Worm (Caenorhabditis elegans) whole organism, L4 larva: ENCODE data around the gene ZK632.11.
A peak's percentile ranks its signal among the peaks of the same experiment; 100 is the strongest.

Experiments used
- F49E8.2 ChIP-seq: sonication (generic microtip); optimal IDR thresholded peaks from 2 replicates; lab custom pipeline; 2016; ENCODE audit warnings: missing compliant biosample characterization, mild to moderate bottlenecking, missing genetic modification characterization, borderline replicate concordance
- T20F7.1 ChIP-seq: fragments of 200-800 bp; sonication (Bioruptor generic); optimal IDR thresholded peaks from 2 replicates; lab custom pipeline; 2018; ENCODE audit warnings: mild to moderate bottlenecking, missing genetic modification characterization, missing compliant biosample characterization
- Y105C5A.15 ChIP-seq: fragments of 200-800 bp; sonication (Bioruptor generic); IDR thresholded peaks from 2 replicates; pipeline ENCODE4 v1.3.6; 2022; ENCODE audit warnings: missing genetic modification characterization, missing compliant biosample characterization
- ZK546.5 ChIP-seq, 2 experiments: sonication (generic microtip); optimal IDR thresholded peaks; 2 replicates each; lab custom pipeline; 2017; ENCODE audit warnings: missing biosample characterization in 2 of 2, missing genetic modification characterization in 2 of 2
- ama-1 ChIP-seq: fragments of 150-350 bp; optimal IDR thresholded peaks from 2 replicates; lab custom pipeline; 2014; ENCODE audit warnings: inconsistent platforms, mixed read lengths
- arid-1 ChIP-seq: fragments of 200-800 bp; sonication (Bioruptor generic); conservative IDR thresholded peaks from 2 replicates; pipeline ENCODE4 v1.3.6; 2022; ENCODE audit warnings: missing genetic modification reagents, missing genetic modification characterization, missing compliant biosample characterization
- ceh-28 ChIP-seq: fragments of 150-350 bp; optimal IDR thresholded peaks from 2 replicates; lab custom pipeline; 2014; ENCODE audit warnings: missing biosample characterization, missing genetic modification reagents, missing genetic modification characterization
- ceh-82 ChIP-seq: sonication (generic microtip); optimal IDR thresholded peaks from 2 replicates; lab custom pipeline; 2017; ENCODE audit warnings: missing biosample characterization, missing genetic modification characterization
- ces-1 ChIP-seq: fragments of 150-350 bp; sonication (generic microtip); optimal IDR thresholded peaks from 4 replicates; lab custom pipeline; 2014; ENCODE audit warnings: missing biosample characterization, missing genetic modification reagents, missing genetic modification characterization
- daf-16 ChIP-seq, 3 experiments: sonication (generic microtip); optimal IDR thresholded peaks; 2 replicates each; lab custom pipeline; 2016 to 2017; ENCODE audit warnings: missing genetic modification characterization in 3 of 3, missing genetic modification reagents in 3 of 3, mild to moderate bottlenecking in 2 of 3, missing compliant biosample characterization in 2 of 3, missing biosample characterization in 1 of 3, moderate library complexity in 1 of 3
- daf-19 ChIP-seq: fragments of 200-800 bp; sonication (Bioruptor generic); conservative IDR thresholded peaks from 2 replicates; pipeline ENCODE4 v1.3.6; 2022; ENCODE audit warnings: missing genetic modification characterization, missing compliant biosample characterization
- daf-8 ChIP-seq: fragments of 200-800 bp; sonication (Bioruptor generic); IDR thresholded peaks from 2 replicates; pipeline ENCODE4 v1.3.6; 2022; ENCODE audit warnings: missing genetic modification characterization, missing compliant biosample characterization
- dmd-6 ChIP-seq: fragments of 200-800 bp; sonication (Bioruptor generic); IDR thresholded peaks from 2 replicates; pipeline ENCODE4 v1.3.6; 2022; ENCODE audit warnings: missing genetic modification reagents, missing genetic modification characterization, missing compliant biosample characterization
- dmd-8 ChIP-seq: fragments of 200-800 bp; sonication (Bioruptor generic); IDR thresholded peaks from 2 replicates; pipeline ENCODE4 v1.3.6; 2022; ENCODE audit warnings: missing genetic modification characterization, missing compliant biosample characterization
- dpl-1 ChIP-seq: fragments of 150-350 bp; optimal IDR thresholded peaks from 2 replicates; lab custom pipeline; 2014; ENCODE audit warnings: missing biosample characterization, missing genetic modification reagents, missing genetic modification characterization
- duxl-1 ChIP-seq: sonication (generic microtip); optimal IDR thresholded peaks from 2 replicates; lab custom pipeline; 2016; ENCODE audit warnings: mild to moderate bottlenecking, missing genetic modification characterization, moderate library complexity, missing compliant biosample characterization; ENCODE audit not compliant: poor library complexity
- egl-27 ChIP-seq: sonication (generic microtip); optimal IDR thresholded peaks from 3 replicates; lab custom pipeline; 2017; ENCODE audit warnings: missing biosample characterization, missing genetic modification reagents, missing genetic modification characterization
- gei-8 ChIP-seq: fragments of 200-800 bp; sonication (Bioruptor generic); optimal IDR thresholded peaks from 2 replicates; lab custom pipeline; 2018; ENCODE audit warnings: mild to moderate bottlenecking, missing genetic modification characterization, missing compliant biosample characterization
- hif-1 ChIP-seq, 2 experiments: sonication (generic microtip); optimal IDR thresholded peaks; 2 replicates each; lab custom pipeline; 2016 to 2017; ENCODE audit warnings: missing compliant biosample characterization in 2 of 2, missing genetic modification characterization in 2 of 2, missing genetic modification reagents in 2 of 2, missing genotype in 2 of 2, mild to moderate bottlenecking in 1 of 2
- hlh-30 ChIP-seq: sonication (generic microtip); optimal IDR thresholded peaks from 2 replicates; lab custom pipeline; 2017; ENCODE audit warnings: antibody characterized with exemption, mild to moderate bottlenecking, missing genetic modification characterization, missing compliant biosample characterization; ENCODE audit not compliant: insufficient read depth
- hmg-1.1 ChIP-seq: fragments of 200-800 bp; sonication (Bioruptor generic); IDR thresholded peaks from 2 replicates; pipeline ENCODE4 v1.3.6; 2022; ENCODE audit warnings: missing genetic modification reagents, missing genetic modification characterization, missing compliant biosample characterization
- jun-1 ChIP-seq: fragments of 150-350 bp; optimal IDR thresholded peaks from 2 replicates; lab custom pipeline; 2014; ENCODE audit warnings: missing biosample characterization, missing genetic modification reagents, missing genetic modification characterization
- lim-7 ChIP-seq: fragments of 200-800 bp; sonication (Bioruptor generic); IDR thresholded peaks from 2 replicates; pipeline ENCODE4 v1.3.6; 2022; ENCODE audit warnings: missing genetic modification characterization, missing compliant biosample characterization
- lin-13 ChIP-seq: fragments of 150-350 bp; optimal IDR thresholded peaks from 2 replicates; lab custom pipeline; 2014; ENCODE audit warnings: missing biosample characterization, missing genetic modification reagents, missing genetic modification characterization
- madf-5 ChIP-seq, 2 experiments: fragments of 200-800 bp; sonication (Bioruptor generic); IDR thresholded peaks; 2 replicates each; pipeline ENCODE4 v1.3.6; 2022; ENCODE audit warnings: missing compliant biosample characterization in 2 of 2, missing genetic modification characterization in 2 of 2
- madf-9 ChIP-seq: fragments of 200-800 bp; sonication (Bioruptor generic); conservative IDR thresholded peaks from 2 replicates; pipeline ENCODE4 v1.3.6; 2022; ENCODE audit warnings: missing genetic modification reagents, missing genetic modification characterization, missing compliant biosample characterization
- mdl-1 ChIP-seq, 2 experiments: fragments of 150-350 bp in 1 of 2; sonication (generic microtip) in 1 of 2; optimal IDR thresholded peaks; 2 replicates each; lab custom pipeline; 2014 to 2017; ENCODE audit warnings: missing biosample characterization in 2 of 2, missing genetic modification characterization in 2 of 2
- mdt-29 ChIP-seq: fragments of 200-800 bp; sonication (Bioruptor generic); IDR thresholded peaks from 2 replicates; pipeline ENCODE4 v1.3.6; 2022; ENCODE audit warnings: missing genetic modification reagents, missing genetic modification characterization, missing compliant biosample characterization
- mxl-3 ChIP-seq: fragments of 200-800 bp; sonication (Bioruptor generic); optimal IDR thresholded peaks from 2 replicates; lab custom pipeline; 2018; ENCODE audit warnings: mild to moderate bottlenecking, missing genetic modification characterization, missing compliant biosample characterization
- nhr-10 ChIP-seq: fragments of 150-350 bp; optimal IDR thresholded peaks from 2 replicates; lab custom pipeline; 2014; ENCODE audit warnings: missing biosample characterization, missing genetic modification characterization
- nhr-102 ChIP-seq: sonication (generic microtip); optimal IDR thresholded peaks from 2 replicates; lab custom pipeline; 2016; ENCODE audit warnings: mild to moderate bottlenecking, missing genetic modification characterization, moderate library complexity, missing compliant biosample characterization
- nhr-11 ChIP-seq: fragments of 150-350 bp; optimal IDR thresholded peaks from 2 replicates; lab custom pipeline; 2014; ENCODE audit warnings: missing biosample characterization, missing genetic modification characterization
- nhr-25 ChIP-seq: sonication (generic microtip); optimal IDR thresholded peaks from 2 replicates; lab custom pipeline; 2017; ENCODE audit warnings: missing genetic modification characterization, mild to moderate bottlenecking, missing compliant biosample characterization, antibody characterized with exemption, moderate library complexity, borderline replicate concordance; ENCODE audit not compliant: insufficient read depth
- nhr-28 ChIP-seq: fragments of 150-350 bp; optimal IDR thresholded peaks from 2 replicates; lab custom pipeline; 2014; ENCODE audit warnings: missing biosample characterization, missing genetic modification characterization
- nhr-41 ChIP-seq: fragments of 200-800 bp; sonication (Bioruptor generic); IDR thresholded peaks from 2 replicates; pipeline ENCODE4 v1.3.6; 2022; ENCODE audit warnings: missing genetic modification reagents, missing genetic modification characterization, missing compliant biosample characterization
- nhr-76 ChIP-seq: fragments of 150-350 bp; optimal IDR thresholded peaks from 2 replicates; lab custom pipeline; 2014; ENCODE audit warnings: missing biosample characterization, missing genetic modification characterization
- pha-4 ChIP-seq, 2 experiments: fragments of 150-350 bp in 1 of 2; fragments of 200-800 bp in 1 of 2; sonication (Bioruptor generic) in 1 of 2; IDR thresholded peaks in 1 of 2; optimal IDR thresholded peaks in 1 of 2; 2 replicates each; pipeline versions ENCODE4 v1.3.6 to Lab custom; 2014 to 2022; ENCODE audit warnings: missing genetic modification characterization in 2 of 2, missing genetic modification reagents in 2 of 2, missing biosample characterization in 1 of 2, missing compliant biosample characterization in 1 of 2
- pqm-1 ChIP-seq: sonication (generic microtip); optimal IDR thresholded peaks from 2 replicates; lab custom pipeline; 2017; ENCODE audit warnings: missing biosample characterization, missing genetic modification characterization
- rbr-2 ChIP-seq: sonication (generic microtip); optimal IDR thresholded peaks from 2 replicates; lab custom pipeline; 2016; ENCODE audit warnings: missing genotype, missing genetic modification characterization, missing compliant biosample characterization
- sdz-12 ChIP-seq: fragments of 200-800 bp; sonication (Bioruptor generic); optimal IDR thresholded peaks from 2 replicates; lab custom pipeline; 2018; ENCODE audit warnings: mild to moderate bottlenecking, missing genetic modification characterization, missing compliant biosample characterization
- set-16 ChIP-seq: fragments of 200-800 bp; sonication (Bioruptor generic); IDR thresholded peaks from 2 replicates; pipeline ENCODE4 v1.3.6; 2022; ENCODE audit warnings: missing genetic modification reagents, missing genetic modification characterization, missing compliant biosample characterization
- snpc-4 ChIP-seq: fragments of 150-350 bp; optimal IDR thresholded peaks from 2 replicates; lab custom pipeline; 2014; ENCODE audit warnings: missing biosample characterization, missing genetic modification characterization
- spr-3 ChIP-seq: fragments of 200-800 bp; sonication (Bioruptor generic); optimal IDR thresholded peaks from 2 replicates; lab custom pipeline; 2018; ENCODE audit warnings: mild to moderate bottlenecking, missing genetic modification characterization, missing compliant biosample characterization
- unc-130 ChIP-seq: sonication (generic microtip); optimal IDR thresholded peaks from 2 replicates; lab custom pipeline; 2016; ENCODE audit warnings: missing genetic modification reagents, missing genetic modification characterization, missing compliant biosample characterization
- unc-62 ChIP-seq, 3 experiments: fragments of 150-350 bp in 1 of 3; sonication (generic microtip); optimal IDR thresholded peaks in 2 of 3; peaks in 1 of 3; 1 replicate in 1 of 3; 2 replicates in 2 of 3; lab custom pipeline; 2014 to 2017; ENCODE audit warnings: missing biosample characterization in 3 of 3, missing genetic modification characterization in 3 of 3, missing genetic modification reagents in 3 of 3, missing genotype in 1 of 3
- vab-7 ChIP-seq: fragments of 200-800 bp; sonication (Bioruptor generic); IDR thresholded peaks from 2 replicates; pipeline ENCODE4 v1.3.6; 2022; ENCODE audit warnings: missing genetic modification reagents, missing genetic modification characterization, missing compliant biosample characterization
- zfp-2 ChIP-seq: sonication (generic microtip); optimal IDR thresholded peaks from 2 replicates; lab custom pipeline; 2016; ENCODE audit warnings: mild to moderate bottlenecking, missing genetic modification characterization, missing compliant biosample characterization
- ztf-11 ChIP-seq: fragments of 150-350 bp; optimal IDR thresholded peaks from 2 replicates; lab custom pipeline; 2014; ENCODE audit warnings: missing biosample characterization, missing genetic modification characterization

Gene ZK632.11

DNA sequence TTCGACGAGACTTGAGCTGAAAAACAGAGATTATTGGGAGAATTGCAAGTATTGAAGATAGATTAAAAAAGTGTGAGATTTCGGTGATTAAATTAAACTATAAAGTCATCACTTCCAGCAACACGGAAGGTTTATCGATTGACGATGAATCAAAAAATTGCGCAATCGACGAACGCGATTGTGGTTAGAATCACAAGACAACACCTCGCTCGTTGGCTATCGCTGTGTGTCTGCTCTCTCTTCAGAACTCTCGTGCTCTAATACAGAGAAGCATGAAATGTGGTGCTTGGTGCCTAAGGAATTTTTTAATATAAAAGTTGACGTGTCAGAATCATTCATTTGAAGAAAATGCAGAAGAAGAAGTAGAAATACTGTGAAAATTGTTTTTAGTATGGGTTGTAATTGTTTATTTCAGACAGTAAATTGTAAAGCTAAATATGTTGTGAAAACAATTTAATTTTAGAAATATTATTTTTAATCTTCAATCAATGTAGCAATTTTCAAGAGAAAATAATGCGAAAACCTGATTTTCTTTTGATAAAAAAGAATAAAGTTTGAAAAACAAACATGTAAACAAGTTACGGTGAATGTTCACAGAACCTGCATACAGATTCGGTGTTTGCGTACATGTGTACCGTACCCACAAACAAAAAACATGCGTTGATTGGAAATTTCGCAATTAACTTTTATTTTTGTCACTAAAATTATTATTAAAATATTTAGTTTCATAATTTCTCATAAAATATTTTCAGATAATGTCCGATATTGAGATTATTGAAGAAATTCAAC, at the start of gene ZK632.11, which contains the start of gene ZK632.10:
Gene ZK632.11, plus strand, starts transcription at position 753 of the 789 bp plus-strand sequence.
Gene ZK632.10, minus strand, starts transcription at position 560 of the 789 bp plus-strand sequence.
- TF ChIP-seq mxl-3 (GFP tag; lab: Kevin White, UChicago) (no peak), zfp-2 (tag; lab: Kevin White, UChicago) (no peak), gei-8 (GFP tag; lab: Kevin White, UChicago) (no peak), nhr-10 (tag; lab: Kevin White, UChicago) (no peak), mdt-29 (no peak), hlh-30 (tag; lab: Kevin White, UChicago) (peak; percentile 89), nhr-41 (GFP tag; lab: Robert Waterston, UW) (no peak), sdz-12 (GFP tag; lab: Kevin White, UChicago) (no peak), nhr-28 (tag; lab: Kevin White, UChicago) (no peak), snpc-4 (no peak), hmg-1.1 (GFP tag; lab: Robert Waterston, UW) (no peak), nhr-11 (no peak), Y105C5A.15 (no peak), daf-19 (GFP tag; lab: Robert Waterston, UW) (no peak), duxl-1 (tag; lab: Kevin White, UChicago) (no peak), nhr-76 (tag; lab: Kevin White, UChicago) (no peak), pha-4 (GFP tag; IDR thresholded peaks at IDR 0.05; lab: Robert Waterston, UW) (no peak), pha-4 (tag; optimal IDR thresholded peaks at IDR 0.05; lab: Kevin White, UChicago) (peak; percentile 87), spr-3 (GFP tag; lab: Kevin White, UChicago) (no peak), hif-1 (tag; optimal IDR thresholded peaks at IDR 0.05; lab: Kevin White, UChicago) (no peak), lim-7 (peak; percentile 16; the same call in 1 of the 2 replicates), T20F7.1 (GFP tag; lab: Kevin White, UChicago) (peak; percentile 32), mdl-1 (tag; optimal IDR thresholded peaks at IDR 0.05; lab: Kevin White, UChicago) (peak; percentile 35 to 72), egl-27 (tag; lab: Kevin White, UChicago) (no peak), dmd-6 (GFP tag; lab: Robert Waterston, UW) (peak; percentile 52), dmd-8 (no peak), F49E8.2 (tag; lab: Kevin White, UChicago) (no peak), ama-1 (lab: Kevin White, UChicago) (no peak), nhr-25 (tag; lab: Kevin White, UChicago) (no peak), set-16 (no peak), madf-5 (GFP tag; IDR thresholded peaks at IDR 0.05; lab: Robert Waterston, UW) (no peak), madf-9 (GFP tag; lab: Robert Waterston, UW) (no peak), daf-16 (GFP tag; optimal IDR thresholded peaks at IDR 0.05; lab: Kevin White, UChicago) (peak in 1 of 2 experiments; percentile 27), daf-16 (tag; optimal IDR thresholded peaks at IDR 0.05; lab: Kevin White, UChicago) (peak; percentile 93), ceh-82 (no peak), arid-1 (no peak), pqm-1 (tag; lab: Kevin White, UChicago) (no peak), unc-130 (GFP tag; lab: Kevin White, UChicago) (peak; percentile 56), vab-7 (GFP tag; lab: Robert Waterston, UW) (no peak), daf-8 (GFP tag; lab: Robert Waterston, UW) (no peak), ztf-11 (tag; lab: Kevin White, UChicago) (no peak), dpl-1 (GFP tag; lab: Kevin White, UChicago) (peak; percentile 40), rbr-2 (tag; lab: Kevin White, UChicago) (peak; percentile 6), ceh-28 (tag; lab: Kevin White, UChicago) (no peak), nhr-102 (tag; lab: Kevin White, UChicago) (no peak), ZK546.5 (tag; optimal IDR thresholded peaks at IDR 0.05; lab: Kevin White, UChicago) (no peak), unc-62 (GFP tag; optimal IDR thresholded peaks at IDR 0.05 in 1 of 2; lab: Kevin White, UChicago) (peak in 1 of 2 experiments; percentile 74), unc-62 (tag; optimal IDR thresholded peaks at IDR 0.05; lab: Kevin White, UChicago) (no peak), jun-1 (tag; lab: Kevin White, UChicago) (no peak), lin-13 (no peak), ces-1 (GFP tag; lab: Kevin White, UChicago) (no peak)
